Worm (Caenorhabditis elegans): ENCODE data around the gene dyf-3.
"Not testable (repeated sequence)": the region's sequence is repeated elsewhere in the genome, so short reads cannot be mapped to it uniquely, and the experiment has no call there.

DNA sequence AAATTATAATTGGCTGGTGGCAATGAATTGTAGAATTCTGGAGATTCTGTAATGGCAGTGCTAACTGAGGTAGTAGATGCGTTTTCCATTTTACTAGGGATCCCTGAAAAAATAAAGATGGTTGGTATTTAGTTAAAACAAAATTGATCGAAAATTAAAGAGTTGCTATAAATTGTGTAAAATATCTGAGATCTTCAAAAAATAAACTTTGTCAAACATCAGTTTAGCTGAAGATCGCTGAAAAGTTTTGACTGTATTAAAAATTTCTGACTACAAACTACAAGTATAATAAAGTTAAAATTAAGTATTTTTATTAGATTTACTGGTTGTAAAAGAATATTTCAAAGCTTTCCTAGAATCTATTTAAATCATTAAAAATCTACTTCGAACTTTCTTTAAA, 9.0 kb downstream of the dyf-3 start, which contains the start of gene B0546.5:
- not testable (repeated sequence) for TF ChIP-seq lin-13 (GFP tag; optimal IDR thresholded peaks at IDR 0.05); F13H6.1 (tag; optimal IDR thresholded peaks at IDR 0.05); ztf-11 (tag; optimal IDR thresholded peaks at IDR 0.05); aly-2 (tag; optimal IDR thresholded peaks at IDR 0.05); unc-62 (GFP tag; optimal IDR thresholded peaks at IDR 0.05); lsy-2 (tag; optimal IDR thresholded peaks at IDR 0.05); ama-1 (optimal IDR thresholded peaks at IDR 0.05); skn-1 (tag; optimal IDR thresholded peaks at IDR 0.05); ceh-82 (tag; optimal IDR thresholded peaks at IDR 0.05); nhr-11 (tag; optimal IDR thresholded peaks at IDR 0.05); lin-11 (tag; optimal IDR thresholded peaks at IDR 0.05)

Measured in whole organism, L2 larva.